Fruit fly (Drosophila melanogaster) whole organism, prepupa: Measurements from ENCODE around the gene Hsp27.

ENCODE experiments used
- CG10669 ChIP-seq: fragments of 200-800 bp; sonication (Bioruptor generic); optimal IDR thresholded peaks from 3 replicates; lab custom pipeline; 2018; ENCODE audit warnings: missing biosample characterization, mild to moderate bottlenecking, missing genetic modification characterization, moderate library complexity
- CG11294 ChIP-seq: fragments of 200-800 bp; sonication (Bioruptor generic); IDR thresholded peaks from 2 replicates; pipeline ENCODE4 v1.3.6; 2022; ENCODE audit warnings: missing biosample characterization, missing genetic modification characterization
- CG11762 ChIP-seq: fragments of 200-800 bp; sonication (Bioruptor generic); optimal IDR thresholded peaks from 3 replicates; lab custom pipeline; 2016; ENCODE audit warnings: missing biosample characterization, missing genetic modification characterization; ENCODE audit not compliant: insufficient read depth
- CG1621 ChIP-seq: fragments of 200-800 bp; sonication (Bioruptor generic); optimal IDR thresholded peaks from 3 replicates; lab custom pipeline; 2018; ENCODE audit warnings: missing biosample characterization, mild to moderate bottlenecking, missing genetic modification characterization
- CG16779 ChIP-seq: fragments of 200-800 bp; sonication (Bioruptor generic); optimal IDR thresholded peaks from 3 replicates; lab custom pipeline; 2017; ENCODE audit warnings: missing biosample characterization, mild to moderate bottlenecking, missing genetic modification characterization
- CG31627 ChIP-seq: fragments of 200-800 bp; sonication (Bioruptor generic); optimal IDR thresholded peaks from 3 replicates; lab custom pipeline; 2016; ENCODE audit warnings: missing biosample characterization, missing genetic modification characterization
- CG34406 ChIP-seq: fragments of 200-800 bp; sonication (Bioruptor generic); optimal IDR thresholded peaks from 3 replicates; lab custom pipeline; 2016; ENCODE audit warnings: missing biosample characterization, missing genetic modification characterization
- CG3919 ChIP-seq: fragments of 200-800 bp; sonication (Bioruptor generic); optimal IDR thresholded peaks from 3 replicates; lab custom pipeline; 2016; ENCODE audit warnings: missing biosample characterization, missing genetic modification characterization
- CG6163 ChIP-seq: fragments of 200-800 bp; sonication (Bioruptor generic); IDR thresholded peaks from 3 replicates; pipeline ENCODE4 v1.3.6; 2022; ENCODE audit warnings: missing biosample characterization, missing genetic modification characterization
- CG6276 ChIP-seq: fragments of 200-800 bp; sonication (Bioruptor generic); optimal IDR thresholded peaks from 2 replicates; lab custom pipeline; 2017; ENCODE audit warnings: missing biosample characterization, mild to moderate bottlenecking, missing genetic modification characterization
- CG6792 ChIP-seq: fragments of 200-800 bp; sonication (Bioruptor generic); optimal IDR thresholded peaks from 3 replicates; lab custom pipeline; 2016; ENCODE audit warnings: missing biosample characterization, missing genetic modification characterization
- CG6808 ChIP-seq: fragments of 200-800 bp; sonication (Bioruptor generic); optimal IDR thresholded peaks from 3 replicates; lab custom pipeline; 2017; ENCODE audit warnings: missing biosample characterization, missing genetic modification characterization, mild to moderate bottlenecking, moderate library complexity, missing genetic modification reagents
- CG6854 ChIP-seq: fragments of 200-800 bp; sonication (Bioruptor generic); optimal IDR thresholded peaks from 2 replicates; lab custom pipeline; 2017; ENCODE audit warnings: missing biosample characterization, mild to moderate bottlenecking, missing genetic modification characterization
- CG8119 ChIP-seq: fragments of 200-800 bp; sonication (Bioruptor generic); IDR thresholded peaks from 3 replicates; pipeline ENCODE4 v1.3.6; 2022; ENCODE audit warnings: missing biosample characterization, missing genetic modification characterization
- CG8632 ChIP-seq: fragments of 200-800 bp; sonication (Bioruptor generic); optimal IDR thresholded peaks from 3 replicates; lab custom pipeline; 2016; ENCODE audit warnings: missing biosample characterization, missing genetic modification characterization
- Eip75B ChIP-seq: fragments of 200-800 bp; sonication (Bioruptor generic); optimal IDR thresholded peaks from 3 replicates; lab custom pipeline; 2016; ENCODE audit warnings: missing biosample characterization, missing genetic modification characterization
- Eip78C ChIP-seq: fragments of 200-800 bp; sonication (Bioruptor generic); peaks from one replicate; lab custom pipeline; 2016; ENCODE audit warnings: missing biosample characterization, missing genetic modification characterization
- Eip93F ChIP-seq: fragments of 200-800 bp; sonication (Bioruptor generic); optimal IDR thresholded peaks from 2 replicates; lab custom pipeline; 2016; ENCODE audit warnings: missing biosample characterization, mild to moderate bottlenecking, missing genetic modification characterization
- Gug ChIP-seq: fragments of 200-800 bp; sonication (Bioruptor generic); IDR thresholded peaks from 2 replicates; pipeline ENCODE4 v1.3.6; 2022; ENCODE audit warnings: missing biosample characterization, missing genetic modification characterization
- Hr4 ChIP-seq: fragments of 200-800 bp; sonication (Bioruptor generic); optimal IDR thresholded peaks from 3 replicates; lab custom pipeline; 2016; ENCODE audit warnings: missing biosample characterization, missing genetic modification characterization
- Lpt ChIP-seq: fragments of 200-800 bp; sonication (Bioruptor generic); optimal IDR thresholded peaks from 3 replicates; lab custom pipeline; 2016; ENCODE audit warnings: missing biosample characterization, missing genetic modification characterization
- Smox ChIP-seq: fragments of 200-800 bp; sonication (Bioruptor generic); optimal IDR thresholded peaks from 3 replicates; lab custom pipeline; 2016; ENCODE audit warnings: missing biosample characterization, missing genetic modification characterization
- Sox102F ChIP-seq: fragments of 200-800 bp; sonication (Bioruptor generic); optimal IDR thresholded peaks from 2 replicates; lab custom pipeline; 2016; ENCODE audit warnings: missing biosample characterization, mild to moderate bottlenecking, missing genetic modification characterization
- Sox14 ChIP-seq: fragments of 200-800 bp; sonication (Bioruptor generic); optimal IDR thresholded peaks from 3 replicates; lab custom pipeline; 2016; ENCODE audit warnings: missing biosample characterization, missing genetic modification characterization
- Sox15 ChIP-seq: fragments of 200-800 bp; sonication (Bioruptor generic); optimal IDR thresholded peaks from 3 replicates; lab custom pipeline; 2016; ENCODE audit warnings: missing biosample characterization, missing genetic modification characterization
- achi ChIP-seq: fragments of 200-800 bp; sonication (Bioruptor generic); optimal IDR thresholded peaks from 3 replicates; lab custom pipeline; 2016; ENCODE audit warnings: missing biosample characterization, missing genetic modification characterization
- cyc ChIP-seq: fragments of 200-800 bp; sonication (Bioruptor generic); optimal IDR thresholded peaks from 3 replicates; lab custom pipeline; 2016; ENCODE audit warnings: missing biosample characterization, missing genetic modification characterization
- dsx ChIP-seq: fragments of 200-800 bp; optimal IDR thresholded peaks from 3 replicates; lab custom pipeline; 2019; ENCODE audit warnings: missing biosample characterization, mild to moderate bottlenecking, missing genetic modification characterization, moderate library complexity; ENCODE audit not compliant: poor library complexity, severe bottlenecking
- esn ChIP-seq: fragments of 200-800 bp; sonication (Bioruptor generic); optimal IDR thresholded peaks from 2 replicates; lab custom pipeline; 2016; ENCODE audit warnings: missing biosample characterization, mild to moderate bottlenecking, missing genetic modification characterization, moderate library complexity
- fd85E ChIP-seq: fragments of 200-800 bp; sonication (Bioruptor generic); optimal IDR thresholded peaks from 3 replicates; lab custom pipeline; 2016; ENCODE audit warnings: missing biosample characterization, missing genetic modification characterization
- fkh ChIP-seq: fragments of 200-800 bp; sonication (Bioruptor generic); optimal IDR thresholded peaks from 3 replicates; lab custom pipeline; 2017; ENCODE audit warnings: missing biosample characterization, mild to moderate bottlenecking, missing genetic modification characterization, moderate library complexity
- net ChIP-seq: fragments of 200-800 bp; sonication (Bioruptor generic); optimal IDR thresholded peaks from 3 replicates; lab custom pipeline; 2016; ENCODE audit warnings: missing biosample characterization, missing genetic modification characterization
- spab ChIP-seq: fragments of 200-800 bp; sonication (Bioruptor generic); optimal IDR thresholded peaks from 2 replicates; lab custom pipeline; 2017; ENCODE audit warnings: missing biosample characterization, mild to moderate bottlenecking, missing genetic modification characterization, missing genetic modification reagents
- ss ChIP-seq, 2 experiments: fragments of 200-800 bp; sonication (Bioruptor generic); optimal IDR thresholded peaks; 2 replicates in 1 of 2; 3 replicates in 1 of 2; lab custom pipeline; 2017 to 2018; ENCODE audit warnings: mild to moderate bottlenecking in 2 of 2, missing biosample characterization in 2 of 2, missing genetic modification characterization in 2 of 2, moderate library complexity in 1 of 2
- svp ChIP-seq: fragments of 200-800 bp; sonication (Bioruptor generic); peaks from one replicate; lab custom pipeline; 2016; ENCODE audit warnings: missing biosample characterization, missing genetic modification characterization
- topi ChIP-seq: fragments of 200-800 bp; sonication (Bioruptor generic); optimal IDR thresholded peaks from 3 replicates; lab custom pipeline; 2016; ENCODE audit warnings: missing biosample characterization, missing genetic modification characterization
- vri ChIP-seq: fragments of 200-800 bp; sonication (Bioruptor generic); optimal IDR thresholded peaks from 3 replicates; lab custom pipeline; 2016; ENCODE audit warnings: missing biosample characterization, mild to moderate bottlenecking, missing genetic modification characterization

The Hsp27 gene

DNA sequence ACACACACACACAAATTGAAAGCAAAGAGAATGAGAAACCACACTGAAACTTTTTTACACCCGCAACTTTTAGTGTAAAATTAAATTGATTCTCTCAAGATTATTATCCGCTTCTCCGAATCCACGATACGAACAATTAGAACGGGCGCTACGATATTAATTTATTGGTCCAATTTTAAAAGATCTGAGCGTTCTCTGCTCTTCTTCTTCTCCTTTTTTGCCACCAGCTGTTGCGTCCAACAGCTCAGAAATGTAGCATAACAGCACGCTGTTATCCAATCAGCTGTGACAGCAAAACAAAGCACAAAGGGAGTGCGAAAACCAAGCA is 25.2 kb upstream of the Hsp27 start, which contains the start of the genes UGP and Svip (continued):
- TF ChIP-seq CG3919 (peak; percentile 60), ss (GFP tag; optimal IDR thresholded peaks at IDR 0.05; lab: Kevin White, UChicago) (no peak), CG8632 (GFP tag; lab: Kevin White, UChicago) (no peak), Gug (no peak), Hr4 (GFP tag; lab: Kevin White, UChicago) (peak; percentile 64), Eip93F (GFP tag; lab: Kevin White, UChicago) (no peak), net (GFP tag; lab: Kevin White, UChicago) (peak; percentile 53), Smox (GFP tag; lab: Kevin White, UChicago) (no peak), CG6792 (no peak), Sox102F (GFP tag; lab: Kevin White, UChicago) (peak; percentile 19), dsx (GFP tag; lab: Kevin White, UChicago) (no peak), Eip78C (GFP tag; lab: Kevin White, UChicago) (peak; percentile 71), svp (GFP tag; lab: Kevin White, UChicago) (no peak), spab (GFP tag; lab: Kevin White, UChicago) (no peak)

dm6 chr3L:9360217-9360692 is 23.6 kb upstream of the Hsp27 start, which contains the start of gene Pdxk:
Gene Pdxk (plus strand): TSS chr3L:9360316.
- peak; percentile 74 for TF ChIP-seq Eip78C (GFP tag; lab: Kevin White, UChicago)
- peak; percentile 84 for TF ChIP-seq fkh (GFP tag; lab: Kevin White, UChicago)
- TF ChIP-seq net (GFP tag; lab: Kevin White, UChicago), result peak; percentile 3
- no peak for TF ChIP-seq Smox (GFP tag; lab: Kevin White, UChicago)
- peak; percentile 19 for TF ChIP-seq CG6854
- TF ChIP-seq CG16779 (tag; lab: Kevin White, UChicago), result peak; percentile 39
- TF ChIP-seq Sox14 (GFP tag; lab: Kevin White, UChicago), result peak; percentile 12
- TF ChIP-seq CG10669, result peak; percentile 71
- TF ChIP-seq svp (GFP tag; lab: Kevin White, UChicago), result peak; percentile 89
- TF ChIP-seq Eip75B (GFP tag; lab: Kevin White, UChicago), result peak; percentile 43
- TF ChIP-seq CG1621 (tag; lab: Kevin White, UChicago), result peak; percentile 2
- TF ChIP-seq Gug, result no peak
- 0 out of 3 replicates have a peak, but pooled peaks have one; percentile 30 for TF ChIP-seq CG8119
- TF ChIP-seq topi (GFP tag; lab: Kevin White, UChicago), result no peak
- peak; percentile 14 to 20 for TF ChIP-seq ss (GFP tag; optimal IDR thresholded peaks at IDR 0.05; lab: Kevin White, UChicago)
- TF ChIP-seq dsx (GFP tag; lab: Kevin White, UChicago), result peak; percentile 39
- TF ChIP-seq esn (GFP tag; lab: Kevin White, UChicago), result peak; percentile 3
- TF ChIP-seq CG31627 (GFP tag; lab: Kevin White, UChicago), result no peak
- peak; percentile 45 for TF ChIP-seq vri (GFP tag; lab: Kevin White, UChicago)
- peak; percentile 30 for TF ChIP-seq CG6276 (GFP tag; lab: Kevin White, UChicago)
- no peak for TF ChIP-seq achi (GFP tag; lab: Kevin White, UChicago)
- TF ChIP-seq, all 60 proteins: peak for 16

DNA sequence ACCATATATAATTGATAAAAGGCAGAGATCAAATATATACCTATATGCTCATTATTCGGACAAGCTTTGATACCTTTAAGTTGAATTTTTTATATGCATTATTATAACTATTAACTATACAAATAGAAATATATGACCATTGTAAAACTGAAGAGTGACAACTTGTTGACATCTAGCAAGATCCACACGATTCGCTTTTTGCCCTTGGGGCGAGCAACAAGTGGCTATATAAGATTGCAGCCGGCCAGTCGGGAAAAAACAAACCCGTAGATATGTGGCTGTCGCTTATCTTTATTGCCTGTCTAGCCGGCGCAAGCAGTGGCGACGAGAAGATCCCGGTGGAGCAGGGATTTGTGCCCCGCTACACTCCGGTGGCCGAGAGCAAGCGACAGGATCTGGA is 22.0 kb upstream of the Hsp27 start, which contains the start of gene CG34456:
Gene CG34456, plus strand, starts transcription at position 215 of the 400 bp plus-strand sequence.
- TF ChIP-seq Lpt (GFP tag; lab: Kevin White, UChicago), result no peak
- TF ChIP-seq topi (GFP tag; lab: Kevin White, UChicago), result no peak
- no peak for TF ChIP-seq CG34406 (GFP tag; lab: Kevin White, UChicago)
- no peak for TF ChIP-seq dsx (GFP tag; lab: Kevin White, UChicago)
- TF ChIP-seq Sox15, result no peak
- peak; percentile 59 for TF ChIP-seq Eip78C (GFP tag; lab: Kevin White, UChicago)
- TF ChIP-seq cyc (GFP tag; lab: Kevin White, UChicago), result no peak
- peak; percentile 19 for TF ChIP-seq CG6808 (GFP tag; lab: Kevin White, UChicago)
- no peak for TF ChIP-seq CG11762 (GFP tag; lab: Kevin White, UChicago)
- no peak; the same call in 1 of the 2 replicates for TF ChIP-seq CG11294
- no peak for TF ChIP-seq vri (GFP tag; lab: Kevin White, UChicago)
- TF ChIP-seq svp (GFP tag; lab: Kevin White, UChicago), result peak; percentile 81
- no peak for TF ChIP-seq fd85E
- TF ChIP-seq fkh (GFP tag; lab: Kevin White, UChicago), result peak; percentile 25
- 0 out of 3 replicates have a peak, but pooled peaks have one; percentile 39 for TF ChIP-seq CG6163 (GFP tag; lab: Robert Waterston, UW)
- TF ChIP-seq CG6276 (GFP tag; lab: Kevin White, UChicago), result no peak
- TF ChIP-seq achi (GFP tag; lab: Kevin White, UChicago), result no peak
